Worm (Caenorhabditis elegans): ENCODE data around the gene fbxb-54.

The fbxb-54 gene

DNA sequence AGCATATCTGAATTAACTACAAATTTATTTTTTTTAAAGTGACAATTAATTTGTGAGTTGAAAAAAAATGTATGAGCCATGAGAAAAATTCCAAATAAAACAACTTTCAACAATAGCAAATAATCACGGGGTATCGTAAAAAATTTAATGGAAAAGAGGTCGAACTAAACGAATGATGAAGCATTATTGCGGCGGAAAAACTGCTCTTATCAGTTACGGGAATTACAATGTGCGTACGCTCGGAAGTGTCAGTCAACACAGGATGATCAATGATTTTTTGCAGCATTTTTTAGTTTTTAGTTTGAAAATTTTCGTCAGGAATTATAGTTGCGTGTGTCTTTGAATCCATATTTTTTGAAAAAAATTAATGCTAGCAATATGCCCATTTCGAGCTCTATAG is 20.7 kb upstream of the fbxb-54 start:
- TF ChIP-seq dox-1 (GFP tag; IDR thresholded peaks at IDR 0.05) (peak; percentile 38; the same call in 1 of the 2 replicates), ZK185.1 (tag; optimal IDR thresholded peaks at IDR 0.05; ENCODE audit: poor library complexity, severe bottlenecking) (no peak), nhr-80 (tag; optimal IDR thresholded peaks at IDR 0.05) (peak; percentile 72)

DNA sequence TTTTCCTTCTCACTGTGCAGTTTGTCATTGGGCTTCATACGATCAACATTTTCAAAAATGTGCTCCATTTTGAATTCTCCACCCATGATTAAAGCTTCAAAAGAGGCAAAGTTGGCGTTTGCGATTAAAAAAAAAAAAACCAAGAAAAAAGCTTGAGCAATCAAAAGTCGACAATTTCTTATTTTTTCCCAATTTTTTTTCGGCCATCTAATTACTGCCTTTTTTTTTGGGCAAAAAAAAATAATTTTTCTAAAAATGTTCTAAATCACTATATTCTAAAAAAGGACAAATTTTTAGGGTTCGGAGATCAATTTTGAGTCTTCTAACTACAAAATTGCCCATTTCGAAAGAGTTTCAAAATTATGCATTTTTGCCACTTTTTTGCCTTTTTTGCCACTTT is 19.9 kb upstream of the fbxb-54 start, which contains the start of gene K05F6.10:
K05F6.10 (minus strand) TSS at position 101 of the 400 bp plus-strand sequence.
- TF ChIP-seq F52B5.7 (tag; optimal IDR thresholded peaks at IDR 0.05) = no peak
- TF ChIP-seq B0019.2 (GFP tag; conservative IDR thresholded peaks at IDR 0.05) = no peak
- no peak for TF ChIP-seq Y53G8AR.9 (GFP tag; conservative IDR thresholded peaks at IDR 0.05)
- TF ChIP-seq F55B11.4 (tag; optimal IDR thresholded peaks at IDR 0.05; ENCODE audit: borderline replicate concordance, insufficient read depth) = no peak
- TF ChIP-seq F57A8.1 (GFP tag; optimal IDR thresholded peaks at IDR 0.05) = no peak
- TF ChIP-seq ceh-91 (GFP tag; IDR thresholded peaks at IDR 0.05) = no peak
- TF ChIP-seq lag-1 (GFP tag; IDR thresholded peaks at IDR 0.05) = no peak
- TF ChIP-seq ztf-18 (tag; optimal IDR thresholded peaks at IDR 0.05) = no peak
- no peak for TF ChIP-seq F37B4.10 (GFP tag; IDR thresholded peaks at IDR 0.05)
- TF ChIP-seq repo-1 (tag; optimal IDR thresholded peaks at IDR 0.05) = no peak
- no peak for TF ChIP-seq mcd-1 (GFP tag; IDR thresholded peaks at IDR 0.05)
- TF ChIP-seq gei-17 (GFP tag; optimal IDR thresholded peaks at IDR 0.05) = no peak
- TF ChIP-seq nfya-2 (GFP tag; IDR thresholded peaks at IDR 0.05) = no peak

DNA sequence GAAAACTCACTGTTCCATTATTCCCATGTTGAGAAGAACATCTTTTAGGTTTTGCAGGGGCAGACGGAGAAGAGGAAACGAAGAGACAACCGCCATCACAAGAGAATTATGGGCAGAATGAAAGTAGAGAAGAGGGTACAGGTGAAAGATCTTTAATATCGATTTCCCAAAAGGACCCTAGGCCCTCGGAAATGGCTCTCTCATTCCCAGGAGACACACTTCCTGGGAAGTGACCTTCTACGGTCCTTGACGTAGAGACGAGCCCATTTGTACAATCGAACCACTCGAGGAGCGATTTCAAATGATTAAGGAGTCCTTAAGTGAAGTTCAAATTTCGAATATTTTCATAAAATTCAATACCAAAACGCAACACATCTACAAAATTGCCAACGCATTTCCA is 14.9 kb upstream of the fbxb-54 start, which contains the start of gene fbxb-46:
fbxb-46 (minus strand) TSS at position 101 of the 400 bp plus-strand sequence.
- no peak for TF ChIP-seq Y53F4B.3 (GFP tag; IDR thresholded peaks at IDR 0.05)
- TF ChIP-seq hsf-1 (GFP tag; IDR thresholded peaks at IDR 0.05) = no peak
- TF ChIP-seq cebp-1 (GFP tag; IDR thresholded peaks at IDR 0.05) = no peak
- TF ChIP-seq cebp-1 (tag; optimal IDR thresholded peaks at IDR 0.05) = no peak
- TF ChIP-seq sdz-38 (tag; optimal IDR thresholded peaks at IDR 0.05) = no peak

DNA sequence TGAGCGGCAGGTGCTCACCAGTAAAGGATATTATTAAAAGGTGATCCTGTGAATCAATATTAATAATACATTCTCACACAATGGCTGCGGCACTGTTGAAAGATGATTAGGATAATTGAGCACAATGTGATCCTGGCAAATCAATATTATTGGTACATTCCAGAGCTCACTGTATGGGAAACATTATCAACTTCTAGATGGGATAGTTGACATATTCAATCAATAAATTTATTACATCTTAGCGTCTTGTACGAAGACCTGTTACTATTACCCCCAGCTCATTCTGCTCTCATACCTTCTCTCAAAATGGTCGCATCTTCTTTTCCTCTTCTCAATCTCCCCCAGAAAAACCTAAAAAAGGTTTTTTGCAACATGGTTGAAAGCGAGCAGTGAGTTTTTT is 12.1 kb upstream of the fbxb-54 start, which contains the start of gene fbxb-49:
fbxb-49 (plus strand) TSS at position 301 of the 400 bp plus-strand sequence.
- TF ChIP-seq nhr-120 (GFP tag; IDR thresholded peaks at IDR 0.05) (no peak), snpc-4 (GFP tag; optimal IDR thresholded peaks at IDR 0.05) (no peak), snpc-4 (tag; optimal IDR thresholded peaks at IDR 0.05) (no peak), nhr-90 (tag; optimal IDR thresholded peaks at IDR 0.05) (no peak), cebp-1 (GFP tag; IDR thresholded peaks at IDR 0.05) (no peak), cebp-1 (tag; optimal IDR thresholded peaks at IDR 0.05) (no peak), zfh-2 (GFP tag; conservative IDR thresholded peaks at IDR 0.05) (no peak), Y56A3A.18 (GFP tag; IDR thresholded peaks at IDR 0.05) (no peak), sdz-38 (tag; optimal IDR thresholded peaks at IDR 0.05) (no peak), aptf-3 (GFP tag; IDR thresholded peaks at IDR 0.05) (no peak), B0261.1 (tag; optimal IDR thresholded peaks at IDR 0.05) (no peak), madf-3 (GFP tag; IDR thresholded peaks at IDR 0.05) (no peak), athp-1 (tag; optimal IDR thresholded peaks at IDR 0.05) (no peak), hlh-12 (tag; optimal IDR thresholded peaks at IDR 0.05) (no peak)

DNA sequence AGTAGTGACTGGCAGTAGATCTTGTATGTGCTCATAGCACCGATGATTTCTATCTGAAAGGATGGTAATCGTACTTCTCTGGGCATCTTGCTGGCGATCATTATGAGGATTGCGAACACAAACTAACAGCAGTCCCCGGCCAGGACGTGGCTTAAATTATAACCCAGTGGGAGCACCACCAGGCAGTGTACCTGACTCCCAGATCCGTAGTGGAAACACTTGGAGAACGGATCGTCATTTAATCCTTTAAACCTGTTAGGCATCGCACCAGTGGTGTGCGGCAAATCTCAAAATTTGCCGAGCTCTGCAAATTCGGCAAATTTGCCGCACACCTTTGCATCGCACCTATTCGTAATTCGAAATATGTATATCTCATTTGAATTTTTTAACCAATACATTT is 11.5 kb upstream of the fbxb-54 start, which contains the start of gene K05F6.8:
K05F6.8 (minus strand) TSS at position 101 of the 400 bp plus-strand sequence.
- TF ChIP-seq egl-18 (GFP tag; IDR thresholded peaks at IDR 0.05) = no peak
- no peak for TF ChIP-seq aptf-2 (GFP tag; conservative IDR thresholded peaks at IDR 0.05)
- no peak for TF ChIP-seq somi-1 (GFP tag; optimal IDR thresholded peaks at IDR 0.05)
- TF ChIP-seq nfya-1 (tag; optimal IDR thresholded peaks at IDR 0.05; ENCODE audit: borderline replicate concordance, insufficient read depth) = no peak
- TF ChIP-seq K12H6.12 (tag; optimal IDR thresholded peaks at IDR 0.05) = no peak
- no peak for TF ChIP-seq mcd-1 (GFP tag; IDR thresholded peaks at IDR 0.05)
- TF ChIP-seq pbrm-1 (GFP tag; IDR thresholded peaks at IDR 0.05) = no peak

Data from whole organism, young adult.